Worm (Caenorhabditis elegans) whole organism, young adult: ENCODE measurements around the gene unc-5.

Experiments
- B0336.3 ChIP-seq: fragments of 200-800 bp; sonication (Bioruptor generic); IDR thresholded peaks from 2 replicates; pipeline ENCODE4 v1.3.6; 2022; ENCODE audit warnings: missing genetic modification characterization, missing compliant biosample characterization
- D2030.7 ChIP-seq: fragments of 200-800 bp; sonication (Bioruptor generic); IDR thresholded peaks from 2 replicates; pipeline ENCODE4 v1.3.6; 2022; ENCODE audit warnings: missing genetic modification reagents, missing genetic modification characterization, missing compliant biosample characterization
- F23B12.7 ChIP-seq: sonication (generic microtip); optimal IDR thresholded peaks from 2 replicates; lab custom pipeline; 2017; ENCODE audit warnings: missing genetic modification characterization, mild to moderate bottlenecking, missing compliant biosample characterization, antibody characterized with exemption, moderate library complexity; ENCODE audit not compliant: insufficient read depth
- F33H1.4 ChIP-seq: fragments of 200-800 bp; sonication (Bioruptor generic); IDR thresholded peaks from 2 replicates; pipeline ENCODE4 v1.3.6; 2022; ENCODE audit warnings: missing genetic modification reagents, missing genetic modification characterization, missing compliant biosample characterization
- F49E8.2 ChIP-seq: sonication (generic microtip); optimal IDR thresholded peaks from 3 replicates; lab custom pipeline; 2017; ENCODE audit warnings: missing genetic modification characterization, mild to moderate bottlenecking, missing compliant biosample characterization, antibody characterized with exemption, moderate library complexity; ENCODE audit not compliant: insufficient read depth
- F57C9.4 ChIP-seq: sonication (generic microtip); optimal IDR thresholded peaks from 2 replicates; lab custom pipeline; 2017; ENCODE audit warnings: mild to moderate bottlenecking, missing genetic modification characterization, missing compliant biosample characterization
- K12H6.12 ChIP-seq: fragments of 200-800 bp; sonication (Bioruptor generic); optimal IDR thresholded peaks from 2 replicates; lab custom pipeline; 2018; ENCODE audit warnings: mild to moderate bottlenecking, missing genetic modification characterization, missing compliant biosample characterization
- Y53G8AR.9 ChIP-seq: fragments of 200-800 bp; sonication (Bioruptor generic); conservative IDR thresholded peaks from 2 replicates; pipeline ENCODE4 v1.3.6; 2022; ENCODE audit warnings: missing genetic modification reagents, missing genetic modification characterization, missing compliant biosample characterization
- Y67H2A.10 ChIP-seq: fragments of 200-800 bp; sonication (Bioruptor generic); conservative IDR thresholded peaks from 2 replicates; pipeline ENCODE4 v1.3.6; 2022; ENCODE audit warnings: missing genetic modification reagents, missing genetic modification characterization, missing compliant biosample characterization
- akir-1 ChIP-seq: fragments of 200-800 bp; sonication (Bioruptor generic); optimal IDR thresholded peaks from 2 replicates; lab custom pipeline; 2018; ENCODE audit warnings: mild to moderate bottlenecking, missing genetic modification characterization, moderate library complexity, missing compliant biosample characterization
- aptf-3 ChIP-seq: fragments of 200-800 bp; sonication (Bioruptor generic); IDR thresholded peaks from 2 replicates; pipeline ENCODE4 v1.3.6; 2022; ENCODE audit warnings: missing genetic modification characterization, missing compliant biosample characterization
- attf-3 ChIP-seq: fragments of 200-800 bp; sonication (Bioruptor generic); conservative IDR thresholded peaks from 2 replicates; pipeline ENCODE4 v1.3.6; 2022; ENCODE audit warnings: missing genetic modification reagents, missing genetic modification characterization, missing compliant biosample characterization
- attf-6 ChIP-seq: fragments of 200-800 bp; sonication (Bioruptor generic); IDR thresholded peaks from 2 replicates; pipeline ENCODE4 v1.3.6; 2022; ENCODE audit warnings: missing genetic modification reagents, missing genetic modification characterization, missing compliant biosample characterization
- ccch-3 ChIP-seq: fragments of 200-800 bp; sonication (Bioruptor generic); optimal IDR thresholded peaks from 2 replicates; lab custom pipeline; 2018; ENCODE audit warnings: mild to moderate bottlenecking, missing genetic modification characterization, missing compliant biosample characterization
- cebp-2 ChIP-seq: fragments of 200-800 bp; sonication (Bioruptor generic); IDR thresholded peaks from 2 replicates; pipeline ENCODE4 v1.3.6; 2022; ENCODE audit warnings: missing genetic modification characterization, missing compliant biosample characterization
- ceh-100 ChIP-seq: fragments of 200-800 bp; sonication (Bioruptor generic); IDR thresholded peaks from 2 replicates; pipeline ENCODE4 v1.3.6; 2022; ENCODE audit warnings: missing genetic modification reagents, missing genetic modification characterization, missing compliant biosample characterization
- ceh-40 ChIP-seq: fragments of 200-800 bp; sonication (Bioruptor generic); IDR thresholded peaks from 2 replicates; pipeline ENCODE4 v1.3.6; 2022; ENCODE audit warnings: missing genetic modification characterization, missing compliant biosample characterization
- ceh-79 ChIP-seq: sonication (generic microtip); optimal IDR thresholded peaks from 2 replicates; lab custom pipeline; 2017; ENCODE audit warnings: mild to moderate bottlenecking, missing genetic modification characterization, missing compliant biosample characterization
- ceh-91 ChIP-seq: fragments of 200-800 bp; sonication (Bioruptor generic); IDR thresholded peaks from 2 replicates; pipeline ENCODE4 v1.3.6; 2022; ENCODE audit warnings: missing genetic modification reagents, missing genetic modification characterization, missing compliant biosample characterization
- dox-1 ChIP-seq: fragments of 200-800 bp; sonication (Bioruptor generic); IDR thresholded peaks from 2 replicates; pipeline ENCODE4 v1.3.6; 2022; ENCODE audit warnings: missing genetic modification reagents, missing genetic modification characterization, missing compliant biosample characterization
- egl-18 ChIP-seq: fragments of 200-800 bp; sonication (Bioruptor generic); IDR thresholded peaks from 2 replicates; pipeline ENCODE4 v1.3.6; 2022; ENCODE audit warnings: missing genetic modification reagents, missing genetic modification characterization, missing compliant biosample characterization
- fkh-3 ChIP-seq: sonication (generic microtip); optimal IDR thresholded peaks from 2 replicates; lab custom pipeline; 2016; ENCODE audit warnings: mild to moderate bottlenecking, missing genetic modification characterization, missing compliant biosample characterization
- him-1 ChIP-seq: sonication (generic microtip); optimal IDR thresholded peaks from 2 replicates; lab custom pipeline; 2016; ENCODE audit warnings: missing genotype, missing genetic modification reagents, missing genetic modification characterization, missing compliant biosample characterization
- hmg-1.2 ChIP-seq: fragments of 200-800 bp; sonication (Bioruptor generic); IDR thresholded peaks from 2 replicates; pipeline ENCODE4 v1.3.6; 2022; ENCODE audit warnings: missing genetic modification reagents, missing genetic modification characterization, missing compliant biosample characterization
- hrde-1 ChIP-seq: sonication (generic microtip); optimal IDR thresholded peaks from 2 replicates; lab custom pipeline; 2016; ENCODE audit warnings: missing genetic modification characterization, mild to moderate bottlenecking, missing compliant biosample characterization, moderate library complexity, missing genotype, missing genetic modification reagents, borderline replicate concordance
- hsf-1 ChIP-seq: fragments of 200-800 bp; sonication (Bioruptor generic); IDR thresholded peaks from 2 replicates; pipeline ENCODE4 v1.3.6; 2022; ENCODE audit warnings: missing genetic modification reagents, missing genetic modification characterization, missing compliant biosample characterization
- lin-26 ChIP-seq: fragments of 200-800 bp; sonication (Bioruptor generic); IDR thresholded peaks from 2 replicates; pipeline ENCODE4 v1.3.6; 2022; ENCODE audit warnings: missing genetic modification reagents, missing genetic modification characterization, missing compliant biosample characterization
- lsy-27 ChIP-seq: sonication (generic microtip); optimal IDR thresholded peaks from 2 replicates; lab custom pipeline; 2017; ENCODE audit warnings: missing genetic modification characterization, mild to moderate bottlenecking, missing compliant biosample characterization, antibody characterized with exemption, missing genotype, borderline replicate concordance; ENCODE audit not compliant: insufficient read depth
- madf-10 ChIP-seq: sonication (generic microtip); optimal IDR thresholded peaks from 2 replicates; lab custom pipeline; 2016; ENCODE audit warnings: mild to moderate bottlenecking, missing genetic modification characterization, missing compliant biosample characterization
- madf-3 ChIP-seq: fragments of 200-800 bp; sonication (Bioruptor generic); IDR thresholded peaks from 2 replicates; pipeline ENCODE4 v1.3.6; 2022; ENCODE audit warnings: missing genetic modification reagents, missing genetic modification characterization, missing compliant biosample characterization
- madf-6 ChIP-seq: fragments of 200-800 bp; sonication (Bioruptor generic); IDR thresholded peaks from 2 replicates; pipeline ENCODE4 v1.3.6; 2022; ENCODE audit warnings: missing genetic modification reagents, missing genetic modification characterization, missing compliant biosample characterization
- mes-4 ChIP-seq: sonication (generic microtip); optimal IDR thresholded peaks from 2 replicates; lab custom pipeline; 2016; ENCODE audit warnings: missing genotype, missing genetic modification characterization, missing compliant biosample characterization
- nfyb-1 ChIP-seq: fragments of 200-800 bp; sonication (Bioruptor generic); IDR thresholded peaks from 2 replicates; pipeline ENCODE4 v1.3.6; 2022; ENCODE audit warnings: missing genetic modification reagents, missing genetic modification characterization, missing compliant biosample characterization
- rec-8 ChIP-seq, 2 experiments: sonication (generic microtip); optimal IDR thresholded peaks; 2 replicates each; lab custom pipeline; 2016; ENCODE audit warnings: mild to moderate bottlenecking in 2 of 2, missing genetic modification characterization in 2 of 2, missing genetic modification reagents in 2 of 2, missing genotype in 2 of 2, missing biosample characterization in 1 of 2, missing compliant biosample characterization in 1 of 2, moderate library complexity in 1 of 2
- repo-1 ChIP-seq: sonication (generic microtip); optimal IDR thresholded peaks from 2 replicates; lab custom pipeline; 2017; ENCODE audit warnings: mild to moderate bottlenecking, missing genetic modification characterization, missing compliant biosample characterization
- snpc-1.3 ChIP-seq: sonication (generic microtip); optimal IDR thresholded peaks from 2 replicates; lab custom pipeline; 2017; ENCODE audit warnings: missing genetic modification characterization, mild to moderate bottlenecking, missing compliant biosample characterization, antibody characterized with exemption, moderate library complexity, missing genotype, missing genetic modification reagents; ENCODE audit not compliant: insufficient read depth
- snpc-3.4 ChIP-seq: sonication (generic microtip); optimal IDR thresholded peaks from 2 replicates; lab custom pipeline; 2017; ENCODE audit warnings: missing genetic modification characterization, mild to moderate bottlenecking, missing compliant biosample characterization, antibody characterized with exemption, moderate library complexity, missing genotype, missing genetic modification reagents
- snpc-4 ChIP-seq, 5 experiments: fragments of 150-350 bp in 1 of 5; sonication (generic microtip) in 4 of 5; optimal IDR thresholded peaks; 2 replicates each; lab custom pipeline; 2014 to 2018; ENCODE audit warnings: missing genetic modification characterization in 5 of 5, missing biosample characterization in 3 of 5, antibody characterized with exemption in 2 of 5, mild to moderate bottlenecking in 2 of 5, missing compliant biosample characterization in 2 of 5, missing genotype in 2 of 5, moderate library complexity in 2 of 5, missing genetic modification reagents in 1 of 5
- somi-1 ChIP-seq: fragments of 200-800 bp; sonication (Bioruptor generic); optimal IDR thresholded peaks from 2 replicates; lab custom pipeline; 2018; ENCODE audit warnings: mild to moderate bottlenecking, missing genetic modification characterization, missing compliant biosample characterization
- tbp1 ChIP-seq: fragments of 200-800 bp; sonication (Bioruptor generic); optimal IDR thresholded peaks from 2 replicates; lab custom pipeline; 2018; ENCODE audit warnings: mild to moderate bottlenecking, missing genetic modification characterization, missing compliant biosample characterization
- unc-130 ChIP-seq: sonication (generic microtip); optimal IDR thresholded peaks from 2 replicates; lab custom pipeline; 2016; ENCODE audit warnings: missing genetic modification reagents, missing genetic modification characterization, missing compliant biosample characterization
- unc-62 ChIP-seq: fragments of 150-350 bp; optimal IDR thresholded peaks from 2 replicates; lab custom pipeline; 2014; ENCODE audit warnings: missing biosample characterization, missing genetic modification reagents, missing genetic modification characterization
- ztf-18 ChIP-seq: sonication (generic microtip); optimal IDR thresholded peaks from 2 replicates; lab custom pipeline; 2016; ENCODE audit warnings: missing genotype, mild to moderate bottlenecking, missing genetic modification characterization, missing compliant biosample characterization

The unc-5 gene

DNA sequence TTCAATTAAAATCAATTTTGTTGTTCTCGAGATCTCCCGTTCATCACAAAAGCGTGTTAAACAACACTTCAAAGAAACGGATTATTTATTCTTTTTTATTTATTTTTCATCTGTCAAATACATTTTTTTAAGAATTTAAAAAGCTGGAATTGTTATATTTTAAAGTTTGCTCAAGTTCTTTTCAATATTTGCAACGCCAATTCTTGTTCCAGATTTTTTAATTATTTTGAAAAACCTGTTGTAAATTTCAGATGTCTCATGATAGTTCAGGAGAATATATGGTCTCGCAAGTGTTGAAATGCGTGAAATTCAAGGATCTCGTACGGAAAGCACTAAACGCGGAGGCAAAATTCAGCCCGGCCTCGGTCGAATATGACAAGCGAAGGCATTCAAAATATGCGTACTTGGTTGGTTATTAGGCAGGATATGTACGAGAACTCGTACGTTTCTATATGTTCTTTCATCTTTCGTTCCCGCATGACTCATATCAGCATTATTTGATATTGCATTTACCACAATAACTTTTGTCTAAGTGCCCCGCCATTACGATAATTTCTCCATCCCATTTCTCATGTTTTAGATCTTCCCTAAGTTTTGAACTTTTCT is 16.6 kb upstream of the unc-5 start, which contains the start of gene cec-6 (continued):
- TF ChIP-seq ceh-79 (no peak), Y67H2A.10 (no peak), F23B12.7 (tag; lab: Kevin White, UChicago) (no peak)

DNA sequence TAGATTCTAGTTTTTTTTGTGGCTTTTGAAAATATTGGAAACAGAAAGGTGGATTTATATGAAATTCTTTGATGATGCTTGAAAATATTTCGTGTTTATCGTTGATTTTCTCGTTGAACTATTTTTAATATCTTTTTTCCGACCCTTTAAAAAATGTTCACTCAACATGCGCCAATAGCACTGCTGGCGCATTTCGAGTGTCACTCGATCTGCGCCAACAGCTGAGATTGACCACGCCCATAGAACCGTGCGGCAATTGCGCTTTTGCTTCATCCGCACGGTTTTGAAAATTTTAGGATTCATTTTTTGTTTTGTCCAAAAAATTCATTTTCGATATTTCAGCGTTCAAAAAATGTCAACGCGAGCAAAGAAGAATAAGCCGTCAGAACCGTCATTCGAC is 13.1 kb upstream of the unc-5 start, which contains the start of gene tebp-2:
Gene tebp-2, plus strand, starts transcription at position 343 of the 400 bp plus-strand sequence.
- TF ChIP-seq Y53G8AR.9 (GFP tag; lab: Robert Waterston, UW) (peak; percentile 39; the same call in 1 of the 2 replicates), ztf-18 (tag; lab: Kevin White, UChicago) (peak; percentile 95), ceh-91 (peak; percentile 39; the same call in 1 of the 2 replicates), hmg-1.2 (GFP tag; lab: Robert Waterston, UW) (0 out of 2 replicates have a peak, but pooled peaks have one; percentile 12), B0336.3 (GFP tag; lab: Robert Waterston, UW) (peak; percentile 82), tbp1 (GFP tag; lab: Kevin White, UChicago) (peak; percentile 65), fkh-3 (tag; lab: Kevin White, UChicago) (peak; percentile 43), madf-6 (GFP tag; lab: Robert Waterston, UW) (peak; percentile 77), nfyb-1 (GFP tag; lab: Robert Waterston, UW) (0 out of 2 replicates have a peak, but pooled peaks have one; percentile 38), K12H6.12 (tag; lab: Kevin White, UChicago) (no peak), repo-1 (peak; percentile 60), D2030.7 (GFP tag; lab: Robert Waterston, UW) (peak; percentile 78), ccch-3 (GFP tag; lab: Kevin White, UChicago) (no peak), lsy-27 (tag; lab: Kevin White, UChicago) (no peak), attf-6 (GFP tag; lab: Robert Waterston, UW) (peak; percentile 85), snpc-4 (GFP tag; optimal IDR thresholded peaks at IDR 0.05; lab: Kevin White, UChicago) (peak; percentile 69), snpc-4 (tag; optimal IDR thresholded peaks at IDR 0.05; lab: Kevin White, UChicago) (peak; percentile 65 to 93 (median 88)), attf-3 (GFP tag; lab: Robert Waterston, UW) (0 out of 2 replicates have a peak, but pooled peaks have one; percentile 41), cebp-2 (GFP tag; lab: Robert Waterston, UW) (no peak), F23B12.7 (tag; lab: Kevin White, UChicago) (no peak), him-1 (tag; lab: Kevin White, UChicago) (peak; percentile 58), ceh-79 (peak; percentile 31), hrde-1 (tag; lab: Kevin White, UChicago) (peak; percentile 88), somi-1 (GFP tag; lab: Kevin White, UChicago) (no peak), hsf-1 (GFP tag; lab: Robert Waterston, UW) (peak; percentile 73), rec-8 (tag; optimal IDR thresholded peaks at IDR 0.05; lab: Kevin White, UChicago) (peak in 1 of 2 experiments; percentile 43), F33H1.4 (GFP tag; lab: Robert Waterston, UW) (peak; percentile 64), F57C9.4 (tag; lab: Kevin White, UChicago) (peak; percentile 83), aptf-3 (GFP tag; lab: Robert Waterston, UW) (no peak), unc-62 (no peak), akir-1 (GFP tag; lab: Kevin White, UChicago) (no peak), ceh-40 (GFP tag; lab: Robert Waterston, UW) (no peak), snpc-3.4 (peak; percentile 90), madf-10 (tag; lab: Kevin White, UChicago) (no peak), snpc-1.3 (tag; lab: Kevin White, UChicago) (peak; percentile 91), dox-1 (peak; percentile 80), F49E8.2 (peak; percentile 79), lin-26 (GFP tag; lab: Robert Waterston, UW) (0 out of 2 replicates have a peak, but pooled peaks have one; percentile 26), mes-4 (tag; lab: Kevin White, UChicago) (peak; percentile 9), unc-130 (GFP tag; lab: Kevin White, UChicago) (peak; percentile 30), ceh-100 (peak; percentile 51; the same call in 1 of the 2 replicates), madf-3 (GFP tag; lab: Robert Waterston, UW) (peak; percentile 69; the same call in 1 of the 2 replicates), egl-18 (no peak)
